Worm (Caenorhabditis elegans): ENCODE measurements around the gene F25D1.8.

- no peak for TF ChIP-seq nhr-76 (tag; optimal IDR thresholded peaks at IDR 0.05)
- TF ChIP-seq ama-1 (optimal IDR thresholded peaks at IDR 0.05): no peak
- TF ChIP-seq nhr-28 (tag; optimal IDR thresholded peaks at IDR 0.05): no peak
- no peak for TF ChIP-seq nhr-25 (tag; optimal IDR thresholded peaks at IDR 0.05; ENCODE audit: borderline replicate concordance, insufficient read depth)
- no peak for TF ChIP-seq unc-62 (GFP tag; optimal IDR thresholded peaks at IDR 0.05 in 1 of 2)
- no peak for TF ChIP-seq unc-62 (tag; optimal IDR thresholded peaks at IDR 0.05)
- no peak for TF ChIP-seq nhr-11 (tag; optimal IDR thresholded peaks at IDR 0.05)
- no peak for TF ChIP-seq lsy-2 (tag; optimal IDR thresholded peaks at IDR 0.05)
- no peak for TF ChIP-seq nhr-77 (tag; optimal IDR thresholded peaks at IDR 0.05)
- TF ChIP-seq fkh-10 (GFP tag; optimal IDR thresholded peaks at IDR 0.05): no peak
- no peak for TF ChIP-seq fos-1 (tag; optimal IDR thresholded peaks at IDR 0.05)
- TF ChIP-seq hif-1 (tag; optimal IDR thresholded peaks at IDR 0.05): no peak
- no peak for TF ChIP-seq tag-97 (GFP tag; IDR thresholded peaks at IDR 0.05)
- TF ChIP-seq lin-13 (GFP tag; optimal IDR thresholded peaks at IDR 0.05): no peak
These were observed 21.4 kb downstream of the F25D1.8 start, which contains the start of gene col-152 for ce11 chrV:10560621-10561020.

Data from whole organism, L4 larva.